Fruit fly (Drosophila melanogaster): ENCODE results near the gene CG43897.

Gene CG43897

DNA sequence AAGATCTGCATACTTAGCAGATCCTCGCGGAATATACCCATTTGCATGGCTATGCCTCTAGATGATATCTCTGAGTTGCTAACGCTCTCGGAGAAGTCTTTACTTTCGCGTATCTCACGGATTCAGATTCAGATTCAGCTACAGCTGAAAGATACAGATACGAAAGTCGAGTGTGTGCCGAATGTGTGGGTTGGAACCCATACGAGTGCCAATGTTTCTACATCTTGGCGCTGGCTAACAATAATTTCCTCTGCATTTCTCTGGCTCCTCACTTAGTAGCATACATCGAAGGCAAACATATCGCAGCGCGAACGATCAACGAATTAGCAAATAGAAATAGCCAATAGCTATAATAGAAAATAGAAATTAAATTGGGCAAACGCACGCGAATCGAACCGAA, 15.5 kb downstream of the CG43897 start:
- TF ChIP-seq ovo (GFP tag; optimal IDR thresholded peaks at IDR 0.05) (no peak), CG1620 (GFP tag; optimal IDR thresholded peaks at IDR 0.05) (no peak), kay (GFP tag; ENCODE audit: borderline replicate concordance) (peak; percentile 78)

DNA sequence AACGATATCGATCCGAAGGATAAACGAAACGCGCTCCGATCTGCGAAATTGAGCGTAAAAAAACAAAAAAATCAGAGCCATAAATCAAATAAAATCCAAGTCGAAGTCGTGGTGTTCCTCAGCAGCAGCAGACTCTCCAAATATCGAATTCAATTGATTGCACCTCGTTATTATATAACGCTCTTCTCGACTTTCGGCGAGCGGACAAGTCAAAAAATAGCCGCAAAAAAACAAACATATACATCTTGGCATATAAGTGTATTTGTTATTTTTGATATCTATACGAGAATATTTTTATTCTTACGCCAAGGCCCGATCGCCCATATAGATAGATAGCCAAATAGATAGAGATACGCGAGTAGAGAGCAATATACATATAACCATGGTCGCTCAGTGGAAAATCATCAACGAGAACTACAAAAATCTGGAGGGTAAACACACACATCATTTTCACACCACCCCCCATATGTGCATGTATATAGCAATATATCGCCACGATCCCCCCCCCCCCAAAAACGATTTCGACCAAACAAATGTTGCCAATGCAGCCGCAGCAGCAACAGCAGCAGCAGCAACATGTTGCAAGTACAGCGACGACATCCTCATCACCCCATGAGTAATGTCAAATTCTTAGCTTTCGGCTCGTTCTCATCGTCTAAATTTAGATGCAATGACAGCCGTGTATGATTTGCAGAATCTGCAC, 16.1 kb downstream of the CG43897 start:
- TF ChIP-seq CG12768 (GFP tag; optimal IDR thresholded peaks at IDR 0.05): no peak
- no peak for TF ChIP-seq CG11617 (GFP tag; optimal IDR thresholded peaks at IDR 0.05)
- no peak for TF ChIP-seq CG7101 (tag; optimal IDR thresholded peaks at IDR 0.05)
- no peak for TF ChIP-seq ovo (GFP tag; optimal IDR thresholded peaks at IDR 0.05)
- TF ChIP-seq toe (GFP tag; optimal IDR thresholded peaks at IDR 0.05): no peak
- no peak for TF ChIP-seq CG14711 (tag; optimal IDR thresholded peaks at IDR 0.05)
- TF ChIP-seq CG1620 (GFP tag; optimal IDR thresholded peaks at IDR 0.05): no peak
- no peak for TF ChIP-seq cic (GFP tag; optimal IDR thresholded peaks at IDR 0.05)
- TF ChIP-seq pad (GFP tag; optimal IDR thresholded peaks at IDR 0.05): no peak
- TF ChIP-seq CG7045 (GFP tag; optimal IDR thresholded peaks at IDR 0.05): no peak
- no peak for TF ChIP-seq cnc (optimal IDR thresholded peaks at IDR 0.05)
- TF ChIP-seq CG33017 (tag; optimal IDR thresholded peaks at IDR 0.05): no peak
- TF ChIP-seq bab1 (GFP tag; optimal IDR thresholded peaks at IDR 0.05): no peak
- no peak for TF ChIP-seq tj (GFP tag; optimal IDR thresholded peaks at IDR 0.05)
- no peak for TF ChIP-seq Mnt (GFP tag; optimal IDR thresholded peaks at IDR 0.05)
- TF ChIP-seq Clk (GFP tag; optimal IDR thresholded peaks at IDR 0.05): no peak
- no peak for TF ChIP-seq Crg-1 (GFP tag; optimal IDR thresholded peaks at IDR 0.05)

DNA sequence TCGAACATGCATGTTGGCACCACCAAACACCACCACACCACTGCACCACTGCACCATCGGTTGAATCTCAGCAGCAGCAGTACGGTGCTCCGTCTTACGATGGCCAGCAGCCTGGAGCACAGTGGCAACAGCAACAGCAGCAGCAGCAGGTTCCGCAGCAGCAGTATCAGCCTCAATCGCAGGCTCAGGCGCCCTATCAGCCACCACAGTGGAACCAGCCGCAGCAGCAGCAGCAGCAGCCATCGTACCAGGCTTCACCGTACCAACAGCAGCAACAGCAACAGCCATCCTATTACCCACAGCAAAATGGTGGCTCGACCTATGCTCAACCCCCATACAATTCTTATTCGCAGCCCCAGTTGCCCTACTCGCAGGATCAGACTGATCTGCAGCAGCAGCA, 18.5 kb downstream of the CG43897 start:
- no peak for TF ChIP-seq bab1 (GFP tag; optimal IDR thresholded peaks at IDR 0.05)
- no peak for TF ChIP-seq CG14711 (tag; optimal IDR thresholded peaks at IDR 0.05)
- TF ChIP-seq cnc (optimal IDR thresholded peaks at IDR 0.05): no peak
- TF ChIP-seq tj (GFP tag; optimal IDR thresholded peaks at IDR 0.05): no peak
- TF ChIP-seq CG7045 (GFP tag; optimal IDR thresholded peaks at IDR 0.05): no peak
- TF ChIP-seq CG1620 (GFP tag; optimal IDR thresholded peaks at IDR 0.05): no peak

DNA sequence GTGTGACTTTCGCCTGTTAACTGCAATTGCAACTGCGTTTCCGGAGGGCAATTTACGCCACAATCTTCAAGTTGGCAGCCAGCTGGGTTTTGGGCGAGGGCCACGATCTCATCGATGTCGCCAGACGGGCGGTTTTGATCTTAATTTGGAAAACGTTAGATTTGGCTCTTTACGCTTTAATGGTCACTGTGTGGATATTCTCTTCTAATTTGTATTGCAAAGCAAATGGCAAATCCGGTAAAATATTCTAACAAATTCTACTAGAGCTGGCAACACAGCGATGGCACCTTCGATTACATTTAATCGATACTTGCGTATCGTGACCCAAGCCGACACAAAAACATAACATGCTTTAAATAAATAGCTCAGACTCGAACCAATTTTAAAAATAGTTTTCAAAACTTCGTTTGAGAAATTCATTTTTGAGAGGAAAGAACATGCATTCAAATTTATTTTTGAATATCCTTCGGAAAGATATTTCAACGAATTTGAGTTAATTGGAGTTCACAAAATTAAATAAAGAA, 22.9 kb downstream of the CG43897 start, which contains the start of gene I-2:
Gene I-2 (minus strand): TSS at position 282 of the 524 bp plus-strand sequence.
- TF ChIP-seq CG33017 (tag; optimal IDR thresholded peaks at IDR 0.05): no peak
- peak; percentile 36 for TF ChIP-seq CG11617 (GFP tag; optimal IDR thresholded peaks at IDR 0.05)

DNA sequence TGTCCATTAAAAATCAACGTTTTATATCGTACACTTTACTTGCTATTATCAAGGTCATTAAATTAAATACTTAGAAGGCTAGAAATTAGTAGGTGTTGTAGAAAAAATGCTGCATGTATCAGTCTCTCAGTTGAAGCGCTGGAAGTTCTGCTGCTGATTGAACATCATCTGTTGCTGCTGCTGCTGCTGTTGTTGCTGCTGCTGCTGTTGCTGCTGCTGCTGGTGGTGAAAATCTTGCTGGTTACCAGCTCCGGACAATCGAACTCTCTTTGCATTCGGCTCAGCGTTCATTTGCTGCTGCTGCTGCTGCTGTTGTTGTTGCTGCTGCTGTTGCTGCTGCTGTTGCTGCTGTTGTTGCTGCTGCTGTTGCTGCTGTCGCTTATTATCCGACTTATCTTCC, 23.4 kb downstream of the CG43897 start:
- no peak for TF ChIP-seq bab1 (GFP tag; optimal IDR thresholded peaks at IDR 0.05)
- no peak for TF ChIP-seq cnc (optimal IDR thresholded peaks at IDR 0.05)
- TF ChIP-seq pad (GFP tag; optimal IDR thresholded peaks at IDR 0.05): no peak
- no peak for TF ChIP-seq kay (GFP tag; ENCODE audit: borderline replicate concordance)
- TF ChIP-seq CG33017 (tag; optimal IDR thresholded peaks at IDR 0.05): no peak
- TF ChIP-seq Hr96 (GFP tag; optimal IDR thresholded peaks at IDR 0.05): no peak
- no peak for TF ChIP-seq CG7045 (GFP tag; optimal IDR thresholded peaks at IDR 0.05)
- TF ChIP-seq Mnt (GFP tag; optimal IDR thresholded peaks at IDR 0.05): no peak

DNA sequence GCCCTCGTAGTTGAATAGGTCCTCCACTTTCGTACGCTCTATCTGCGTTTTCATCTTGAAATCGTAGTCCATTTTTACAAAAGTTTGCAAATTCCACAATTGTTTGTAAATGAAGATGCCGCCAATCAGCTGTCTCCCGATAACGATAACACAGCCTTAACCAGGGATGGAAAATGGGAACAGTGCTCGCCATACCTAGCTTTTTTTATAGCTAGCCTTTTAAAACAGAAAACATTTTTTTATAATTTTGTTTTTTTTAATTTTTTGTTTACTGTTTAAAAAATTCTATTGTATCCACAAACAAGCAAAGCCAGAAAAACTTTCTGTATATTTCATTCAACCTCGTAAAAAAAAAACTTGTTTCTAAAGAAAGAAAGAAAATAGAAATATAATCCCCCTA, 24.9 kb downstream of the CG43897 start, which contains the start of gene Cdk8:
Gene Cdk8 (minus strand): TSS at position 137 of the 400 bp plus-strand sequence.
- no peak for TF ChIP-seq Crg-1 (GFP tag; optimal IDR thresholded peaks at IDR 0.05)
- TF ChIP-seq toe (GFP tag; optimal IDR thresholded peaks at IDR 0.05): no peak
- peak; percentile 24 for TF ChIP-seq bab1 (GFP tag; optimal IDR thresholded peaks at IDR 0.05)
- TF ChIP-seq CG33017 (tag; optimal IDR thresholded peaks at IDR 0.05): peak; percentile 5
- TF ChIP-seq CG7101 (tag; optimal IDR thresholded peaks at IDR 0.05): peak; percentile 0
- no peak for TF ChIP-seq CG1620 (GFP tag; optimal IDR thresholded peaks at IDR 0.05)
- no peak for TF ChIP-seq ovo (GFP tag; optimal IDR thresholded peaks at IDR 0.05)
- no peak for TF ChIP-seq CG12768 (GFP tag; optimal IDR thresholded peaks at IDR 0.05)
- no peak for TF ChIP-seq cnc (optimal IDR thresholded peaks at IDR 0.05)
- peak; percentile 42 for TF ChIP-seq CG14711 (tag; optimal IDR thresholded peaks at IDR 0.05)
- TF ChIP-seq cic (GFP tag; optimal IDR thresholded peaks at IDR 0.05): no peak
- TF ChIP-seq Hr96 (GFP tag; optimal IDR thresholded peaks at IDR 0.05): no peak
- TF ChIP-seq pad (GFP tag; optimal IDR thresholded peaks at IDR 0.05): no peak
- TF ChIP-seq kay (GFP tag; ENCODE audit: borderline replicate concordance): peak; percentile 7
- no peak for TF ChIP-seq CG7045 (GFP tag; optimal IDR thresholded peaks at IDR 0.05)
- no peak for TF ChIP-seq Clk (GFP tag; optimal IDR thresholded peaks at IDR 0.05)
- no peak for TF ChIP-seq CG11617 (GFP tag; optimal IDR thresholded peaks at IDR 0.05)
- peak; percentile 8 for TF ChIP-seq Mnt (GFP tag; optimal IDR thresholded peaks at IDR 0.05)
- no peak for TF ChIP-seq CG5204 (GFP tag; optimal IDR thresholded peaks at IDR 0.05)
- no peak for TF ChIP-seq tj (GFP tag; optimal IDR thresholded peaks at IDR 0.05)

DNA sequence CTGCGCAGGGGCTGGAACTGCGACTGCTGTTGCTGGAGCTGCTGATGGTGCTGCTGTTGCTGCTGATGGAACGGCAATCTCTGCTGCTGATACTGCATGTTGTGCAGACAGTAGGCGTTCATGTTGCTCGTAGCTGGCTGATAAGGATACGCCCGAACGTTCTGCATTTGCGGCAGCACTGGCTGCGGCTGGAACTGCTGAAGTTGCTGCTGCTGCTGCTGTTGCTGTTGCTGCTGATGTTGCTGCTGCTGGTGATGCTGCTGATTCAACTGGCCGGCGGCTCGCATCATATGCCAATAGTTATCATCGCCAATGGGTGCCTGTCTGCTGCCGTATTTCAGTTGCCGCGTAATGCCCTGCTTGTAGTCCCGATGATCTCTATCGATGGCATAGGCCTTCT, 27.1 kb downstream of the CG43897 start:
- TF ChIP-seq CG5204 (GFP tag; optimal IDR thresholded peaks at IDR 0.05) (no peak), Clk (GFP tag; optimal IDR thresholded peaks at IDR 0.05) (no peak), Hr96 (GFP tag; optimal IDR thresholded peaks at IDR 0.05) (no peak), CG11617 (GFP tag; optimal IDR thresholded peaks at IDR 0.05) (no peak), CG7045 (GFP tag; optimal IDR thresholded peaks at IDR 0.05) (no peak), toe (GFP tag; optimal IDR thresholded peaks at IDR 0.05) (no peak), bab1 (GFP tag; optimal IDR thresholded peaks at IDR 0.05) (no peak), CG7101 (tag; optimal IDR thresholded peaks at IDR 0.05) (no peak), ovo (GFP tag; optimal IDR thresholded peaks at IDR 0.05) (no peak), pad (GFP tag; optimal IDR thresholded peaks at IDR 0.05) (no peak)

Measured in whole organism, adult.